Fruit fly (Drosophila melanogaster): ENCODE results near the gene wntD.
A peak's percentile ranks its signal among the peaks of the same experiment; 100 is the strongest.

wntD gene

dm6 chr3R:13264061-13264661 lies 28.8 kb downstream of the wntD start, which contains the start of gene Ravus (continued):
- TF ChIP-seq nau (GFP tag; optimal IDR thresholded peaks at IDR 0.05) (no peak), HLH54F (GFP tag; optimal IDR thresholded peaks at IDR 0.05) (peak; percentile 50), CG12769 (tag; optimal IDR thresholded peaks at IDR 0.05) (no peak), bbx (GFP tag; IDR thresholded peaks at IDR 0.05; ENCODE audit: partially characterized antibody) (no peak), CG31224 (GFP tag; IDR thresholded peaks at IDR 0.05) (no peak), CG4424 (GFP tag; optimal IDR thresholded peaks at IDR 0.05) (peak; percentile 34), Side (GFP tag; optimal IDR thresholded peaks at IDR 0.05) (peak; percentile 23), Bteb2 (GFP tag; optimal IDR thresholded peaks at IDR 0.05) (peak; percentile 49), pum (GFP tag; optimal IDR thresholded peaks at IDR 0.05) (peak; percentile 33), CG11085 (GFP tag; IDR thresholded peaks at IDR 0.05) (no peak), sd (tag; optimal IDR thresholded peaks at IDR 0.05) (no peak), CG7372 (GFP tag; IDR thresholded peaks at IDR 0.05) (peak; percentile 36; the same call in 1 of the 2 replicates), p53 (GFP tag; optimal IDR thresholded peaks at IDR 0.05) (no peak), CG8765 (GFP tag; IDR thresholded peaks at IDR 0.05) (no peak), sug (tag; optimal IDR thresholded peaks at IDR 0.05) (peak; percentile 73), Trl (optimal IDR thresholded peaks at IDR 0.05) (no peak), Trl (GFP tag; optimal IDR thresholded peaks at IDR 0.05) (peak; percentile 37), CG11696 (GFP tag; IDR thresholded peaks at IDR 0.05) (no peak), zfh2 (GFP tag; optimal IDR thresholded peaks at IDR 0.05) (peak; percentile 46), HLH4C (GFP tag; IDR thresholded peaks at IDR 0.05; ENCODE audit: partially characterized antibody) (no peak), sr (GFP tag; IDR thresholded peaks at IDR 0.05) (no peak), CG11456 (GFP tag; IDR thresholded peaks at IDR 0.05) (0 out of 3 replicates have a peak, but pooled peaks have one; percentile 55), sens (GFP tag) (peak; percentile 89), GATAe (GFP tag; conservative IDR thresholded peaks at IDR 0.05) (no peak), Chrac-16 (GFP tag; optimal IDR thresholded peaks at IDR 0.05) (peak; percentile 47), CG17359 (tag; optimal IDR thresholded peaks at IDR 0.05) (no peak), CG10654 (GFP tag; optimal IDR thresholded peaks at IDR 0.05) (peak; percentile 23), CG10147 (GFP tag; optimal IDR thresholded peaks at IDR 0.05) (no peak), dmrt11E (tag; optimal IDR thresholded peaks at IDR 0.05) (peak; percentile 29), Asciz (GFP tag; optimal IDR thresholded peaks at IDR 0.05) (no peak), CG7271 (tag; optimal IDR thresholded peaks at IDR 0.05) (no peak), CG4617 (GFP tag; optimal IDR thresholded peaks at IDR 0.05; ENCODE audit: borderline replicate concordance) (peak; percentile 75), chm (GFP tag; IDR thresholded peaks at IDR 0.05) (no peak), Hr78 (GFP tag; optimal IDR thresholded peaks at IDR 0.05) (no peak), HmgD (GFP tag; optimal IDR thresholded peaks at IDR 0.05) (peak; percentile 52), Sox100B (GFP tag; optimal IDR thresholded peaks at IDR 0.05) (no peak), Max (GFP tag; optimal IDR thresholded peaks at IDR 0.05) (peak; percentile 50), CG30020 (tag; optimal IDR thresholded peaks at IDR 0.05) (peak; percentile 60), az2 (GFP tag; optimal IDR thresholded peaks at IDR 0.05) (peak; percentile 43), HmgZ (tag; optimal IDR thresholded peaks at IDR 0.05) (peak; percentile 68), CG17612 (GFP tag; IDR thresholded peaks at IDR 0.05) (no peak), inv (GFP tag; IDR thresholded peaks at IDR 0.05; ENCODE audit: partially characterized antibody) (no peak), Sry-δ (GFP tag; optimal IDR thresholded peaks at IDR 0.05) (peak; percentile 37), onecut (GFP tag; IDR thresholded peaks at IDR 0.05) (no peak), CG34422 (GFP tag; IDR thresholded peaks at IDR 0.05) (0 out of 3 replicates have a peak, but pooled peaks have one; percentile 40), zen2 (GFP tag; IDR thresholded peaks at IDR 0.05; ENCODE audit: partially characterized antibody) (no peak), MESR4 (GFP tag; optimal IDR thresholded peaks at IDR 0.05) (peak; percentile 37), CG13424 (tag; optimal IDR thresholded peaks at IDR 0.05) (peak; percentile 65), Camta (GFP tag; optimal IDR thresholded peaks at IDR 0.05) (peak; percentile 42), Abd-B (GFP tag; optimal IDR thresholded peaks at IDR 0.05) (peak; percentile 82)
